Fruit fly (Drosophila melanogaster): ENCODE results near the gene CG13627.

DNA sequence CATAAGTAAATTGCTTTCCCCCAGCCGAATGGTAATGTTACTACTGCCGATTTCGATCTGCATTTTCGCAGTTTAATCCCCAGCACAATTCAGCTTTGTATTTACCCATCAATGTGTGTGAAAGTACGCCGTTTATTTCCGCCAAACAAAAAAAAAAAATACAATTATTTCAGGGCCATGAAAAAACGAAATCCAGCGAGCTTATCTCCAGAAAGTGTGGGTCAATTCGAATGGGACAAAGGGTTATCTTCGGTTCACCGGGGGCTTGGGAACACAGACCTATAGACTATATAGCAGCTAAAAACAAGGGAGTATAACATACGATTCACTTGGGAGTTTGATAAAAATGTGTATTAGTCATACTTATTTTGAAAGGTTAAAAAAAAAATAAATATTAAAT is 14.5 kb downstream of the CG13627 start:
- no peak for TF ChIP-seq CG6854 (GFP tag; optimal IDR thresholded peaks at IDR 0.05)
- no peak for TF ChIP-seq salr (GFP tag; optimal IDR thresholded peaks at IDR 0.05)
- no peak for TF ChIP-seq eg (GFP tag; IDR thresholded peaks at IDR 0.05)
- no peak for TF ChIP-seq CG31627 (GFP tag; optimal IDR thresholded peaks at IDR 0.05)
- no peak for TF ChIP-seq Sox102F (GFP tag; optimal IDR thresholded peaks at IDR 0.05)
- no peak for TF ChIP-seq Ets96B (tag; optimal IDR thresholded peaks at IDR 0.05)
- TF ChIP-seq Hr39 (GFP tag; optimal IDR thresholded peaks at IDR 0.05): no peak
- TF ChIP-seq net (GFP tag; optimal IDR thresholded peaks at IDR 0.05): no peak
- no peak for TF ChIP-seq CG7368 (GFP tag; optimal IDR thresholded peaks at IDR 0.05)
- TF ChIP-seq fd59A (GFP tag; optimal IDR thresholded peaks at IDR 0.05): no peak
- TF ChIP-seq Gug (GFP tag; IDR thresholded peaks at IDR 0.05): no peak
- TF ChIP-seq dsx (GFP tag; optimal IDR thresholded peaks at IDR 0.05; ENCODE audit: poor library complexity, severe bottlenecking): no peak

Measured in whole organism, prepupa.